Fruit fly (Drosophila melanogaster): ENCODE results near the gene t-cup.

Gene t-cup

dm6 chr2L:12535637-12536038, 38.5 kb upstream of the t-cup start (continued):
- TF ChIP-seq CG30403 (GFP tag; optimal IDR thresholded peaks at IDR 0.05) = peak; percentile 19
- TF ChIP-seq CG14965 (GFP tag; optimal IDR thresholded peaks at IDR 0.05; ENCODE audit: borderline replicate concordance) = no peak
- TF ChIP-seq gsb (GFP tag; IDR thresholded peaks at IDR 0.05) = peak; percentile 60
- peak; percentile 58 for TF ChIP-seq CG9215 (GFP tag; IDR thresholded peaks at IDR 0.05)
- TF ChIP-seq her (GFP tag; optimal IDR thresholded peaks at IDR 0.05) = peak; percentile 14
- TF ChIP-seq CG4328 (GFP tag; optimal IDR thresholded peaks at IDR 0.05) = peak; percentile 67
- peak; percentile 19 for TF ChIP-seq gcm (GFP tag; optimal IDR thresholded peaks at IDR 0.05)
- TF ChIP-seq bigmax (GFP tag; optimal IDR thresholded peaks at IDR 0.05) = peak; percentile 73
- no peak for TF ChIP-seq tna (GFP tag; IDR thresholded peaks at IDR 0.05; ENCODE audit: partially characterized antibody)
- peak; percentile 6 for TF ChIP-seq pzg (GFP tag; optimal IDR thresholded peaks at IDR 0.05)
- peak; percentile 33 for TF ChIP-seq CHES-1-like (GFP tag; optimal IDR thresholded peaks at IDR 0.05)
- peak; percentile 41 for TF ChIP-seq schlank (tag; optimal IDR thresholded peaks at IDR 0.05)
- peak; percentile 9 for TF ChIP-seq Hand (GFP tag; optimal IDR thresholded peaks at IDR 0.05)
- peak; percentile 54 for TF ChIP-seq CG2712 (tag; optimal IDR thresholded peaks at IDR 0.05)
- TF ChIP-seq CG9437 (GFP tag; optimal IDR thresholded peaks at IDR 0.05) = no peak
- TF ChIP-seq stwl (tag; optimal IDR thresholded peaks at IDR 0.05) = no peak
- peak; percentile 89 for TF ChIP-seq CG6813 (GFP tag; optimal IDR thresholded peaks at IDR 0.05)
- TF ChIP-seq CG31365 (tag; optimal IDR thresholded peaks at IDR 0.05) = peak; percentile 72
- TF ChIP-seq CG1024 (GFP tag; IDR thresholded peaks at IDR 0.05) = no peak
- peak; percentile 83 for TF ChIP-seq exex (tag; optimal IDR thresholded peaks at IDR 0.05)
- TF ChIP-seq oc (tag; optimal IDR thresholded peaks at IDR 0.05) = no peak
- peak; percentile 53 for TF ChIP-seq CG7928 (GFP tag; optimal IDR thresholded peaks at IDR 0.05)
- TF ChIP-seq CG17568 (GFP tag; optimal IDR thresholded peaks at IDR 0.05) = peak; percentile 78
- TF ChIP-seq run (tag; optimal IDR thresholded peaks at IDR 0.05) = peak; percentile 11
- TF ChIP-seq bowl (GFP tag; IDR thresholded peaks at IDR 0.05) = no peak; the same call in 1 of the 2 replicates
- no peak for TF ChIP-seq aop (GFP tag; IDR thresholded peaks at IDR 0.05)
- TF ChIP-seq mam (GFP tag; optimal IDR thresholded peaks at IDR 0.05) = no peak
- TF ChIP-seq lmd (GFP tag; IDR thresholded peaks at IDR 0.05) = peak; percentile 24; the same call in 1 of the 2 replicates
- TF ChIP-seq Doc2 (GFP tag; IDR thresholded peaks at IDR 0.05) = no peak
- TF ChIP-seq klu (GFP tag; IDR thresholded peaks at IDR 0.05) = no peak
- peak; percentile 64 for TF ChIP-seq CG12219 (GFP tag; optimal IDR thresholded peaks at IDR 0.05)
- peak; percentile 58 for TF ChIP-seq Fer3 (tag; optimal IDR thresholded peaks at IDR 0.05)
- TF ChIP-seq CG10366 (GFP tag; IDR thresholded peaks at IDR 0.05) = no peak; the same call in 1 of the 2 replicates
- no peak for TF ChIP-seq ems (GFP tag; optimal IDR thresholded peaks at IDR 0.05)
- peak; percentile 69 for TF ChIP-seq CG14441 (GFP tag; IDR thresholded peaks at IDR 0.05)
- TF ChIP-seq B-H2 (GFP tag; optimal IDR thresholded peaks at IDR 0.05) = peak; percentile 77
- no peak for TF ChIP-seq CG31388 (GFP tag; optimal IDR thresholded peaks at IDR 0.05)
- TF ChIP-seq Atf3 (GFP tag; optimal IDR thresholded peaks at IDR 0.05) = no peak
- TF ChIP-seq CG10979 (tag; optimal IDR thresholded peaks at IDR 0.05) = peak; percentile 36
- no peak for TF ChIP-seq hb (GFP tag; IDR thresholded peaks at IDR 0.05; ENCODE audit: partially characterized antibody)
- TF ChIP-seq CG32767 (GFP tag; IDR thresholded peaks at IDR 0.05) = no peak
- TF ChIP-seq HLH4C (GFP tag; IDR thresholded peaks at IDR 0.05; ENCODE audit: partially characterized antibody) = no peak; the same call in 2 of the 3 replicates
- TF ChIP-seq CG10267 (tag; optimal IDR thresholded peaks at IDR 0.05) = peak; percentile 26
- TF ChIP-seq CG14710 (tag; optimal IDR thresholded peaks at IDR 0.05) = peak; percentile 54
- TF ChIP-seq Dek (tag; optimal IDR thresholded peaks at IDR 0.05) = no peak
- no peak for TF ChIP-seq CG30020 (tag; optimal IDR thresholded peaks at IDR 0.05)
- no peak for TF ChIP-seq nerfin-2 (GFP tag; IDR thresholded peaks at IDR 0.05; ENCODE audit: partially characterized antibody)
- peak; percentile 37 for TF ChIP-seq CG15269 (tag; optimal IDR thresholded peaks at IDR 0.05)
- TF ChIP-seq Bdp1 (GFP tag; optimal IDR thresholded peaks at IDR 0.05) = no peak
- no peak for TF ChIP-seq CG18476 (GFP tag; optimal IDR thresholded peaks at IDR 0.05)
